Fruit fly (Drosophila melanogaster): ENCODE data around the gene Nedd8.

Gene Nedd8

DNA sequence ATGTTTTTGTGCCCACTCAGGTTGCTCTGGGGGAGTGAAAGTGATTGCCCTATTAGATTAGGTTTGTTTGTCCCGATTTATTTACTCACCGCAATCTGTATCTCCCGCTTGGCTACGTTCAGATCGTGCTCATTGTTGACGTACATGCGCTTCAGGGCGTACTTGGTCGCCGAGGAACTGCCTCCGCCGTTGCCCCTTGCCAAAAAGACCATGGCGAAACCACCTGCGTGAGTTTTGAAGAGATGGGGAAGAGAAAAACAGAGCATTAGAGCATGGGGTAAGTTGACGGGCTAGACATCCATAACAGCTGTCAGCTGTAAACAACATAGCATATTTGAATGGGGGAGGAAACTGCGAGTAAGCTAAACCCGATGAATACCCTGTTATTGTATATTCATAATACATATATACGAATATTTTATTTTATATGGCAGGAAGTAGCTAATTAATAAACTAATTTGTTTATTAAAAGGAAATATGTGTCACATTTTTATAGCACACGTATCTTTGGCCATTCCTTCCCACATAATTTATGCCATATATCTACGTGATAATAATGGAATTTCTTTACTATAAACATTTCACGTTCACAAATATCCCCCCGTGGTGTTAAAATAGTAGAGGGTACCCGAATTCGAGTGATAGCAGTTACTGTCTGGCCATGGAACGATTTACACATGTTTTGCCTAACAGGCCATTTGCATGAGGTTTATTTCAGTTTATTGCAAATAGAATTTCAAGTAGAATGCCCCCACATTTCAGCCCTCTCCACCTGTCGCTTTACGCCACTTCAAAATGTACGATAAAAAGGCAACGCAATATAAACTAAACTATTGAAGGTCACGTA is 14.0 kb upstream of the Nedd8 start (continued):
- TF ChIP-seq CG18262 (tag; optimal IDR thresholded peaks at IDR 0.05) (no peak), Xrp1 (GFP tag; IDR thresholded peaks at IDR 0.05) (peak; percentile 36; the same call in 1 of the 2 replicates), CG10543 (GFP tag; optimal IDR thresholded peaks at IDR 0.05) (peak; percentile 13), nerfin-1 (tag; optimal IDR thresholded peaks at IDR 0.05) (peak; percentile 6), sisA (GFP tag; IDR thresholded peaks at IDR 0.05) (peak; percentile 24; the same call in 1 of the 2 replicates), CG2678 (tag; optimal IDR thresholded peaks at IDR 0.05) (peak; percentile 70), MBD-R2 (GFP tag; IDR thresholded peaks at IDR 0.05) (no peak), Poxn (GFP tag; IDR thresholded peaks at IDR 0.05) (no peak), grau (tag; optimal IDR thresholded peaks at IDR 0.05) (peak; percentile 53), CoRest (tag; optimal IDR thresholded peaks at IDR 0.05) (peak; percentile 51), bsh (GFP tag; optimal IDR thresholded peaks at IDR 0.05) (peak in 1 of 2 experiments; percentile 3), ATbp (GFP tag; optimal IDR thresholded peaks at IDR 0.05) (no peak), CG17568 (GFP tag; optimal IDR thresholded peaks at IDR 0.05) (peak; percentile 48), crol (GFP tag; IDR thresholded peaks at IDR 0.05) (0 out of 2 replicates have a peak, but pooled peaks have one; percentile 7), vvl (GFP tag; IDR thresholded peaks at IDR 0.05) (0 out of 2 replicates have a peak, but pooled peaks have one; percentile 44), pfk (GFP tag; optimal IDR thresholded peaks at IDR 0.05) (no peak), ara (GFP tag; IDR thresholded peaks at IDR 0.05) (0 out of 2 replicates have a peak, but pooled peaks have one; percentile 25), dysf (GFP tag; IDR thresholded peaks at IDR 0.05) (peak; percentile 71), lab (GFP tag; optimal IDR thresholded peaks at IDR 0.05) (peak; percentile 59), ci (GFP tag; IDR thresholded peaks at IDR 0.05) (0 out of 3 replicates have a peak, but pooled peaks have one; percentile 36), CG16779 (GFP tag; IDR thresholded peaks at IDR 0.05) (peak; percentile 40; the same call in 1 of the 2 replicates), Ptx1 (GFP tag; IDR thresholded peaks at IDR 0.05) (peak; percentile 60), chinmo (GFP tag; IDR thresholded peaks at IDR 0.05; ENCODE audit: partially characterized antibody) (peak; percentile 74; the same call in 1 of the 4 replicates), Meics (GFP tag; optimal IDR thresholded peaks at IDR 0.05) (peak; percentile 53), Rfx (GFP tag; IDR thresholded peaks at IDR 0.05) (peak; percentile 59), insv (GFP tag; optimal IDR thresholded peaks at IDR 0.05) (no peak), sens (GFP tag) (peak; percentile 49), Ravus (GFP tag; IDR thresholded peaks at IDR 0.05) (peak; percentile 23; the same call in 1 of the 2 replicates), CG15601 (tag; optimal IDR thresholded peaks at IDR 0.05) (no peak), al (GFP tag; IDR thresholded peaks at IDR 0.05) (peak; percentile 66; the same call in 1 of the 2 replicates), ac (GFP tag; optimal IDR thresholded peaks at IDR 0.05) (no peak), ewg (GFP tag; optimal IDR thresholded peaks at IDR 0.05) (peak; percentile 7), phol (tag; optimal IDR thresholded peaks at IDR 0.05) (peak; percentile 37), stc (GFP tag; IDR thresholded peaks at IDR 0.05) (no peak), Nf-YB (GFP tag; optimal IDR thresholded peaks at IDR 0.05) (peak; percentile 37), cwo (GFP tag; optimal IDR thresholded peaks at IDR 0.05) (peak; percentile 43), CG16863 (GFP tag; optimal IDR thresholded peaks at IDR 0.05) (no peak), CG32532 (GFP tag; IDR thresholded peaks at IDR 0.05) (0 out of 2 replicates have a peak, but pooled peaks have one; percentile 47), slbo (GFP tag; IDR thresholded peaks at IDR 0.05) (peak; percentile 74), CG6689 (GFP tag; IDR thresholded peaks at IDR 0.05) (peak; percentile 45; the same call in 1 of the 2 replicates), BtbVII (GFP tag; optimal IDR thresholded peaks at IDR 0.05) (peak; percentile 51), CG3847 (GFP tag; IDR thresholded peaks at IDR 0.05) (peak; percentile 41), CG14965 (GFP tag; optimal IDR thresholded peaks at IDR 0.05; ENCODE audit: borderline replicate concordance) (no peak), H2.0 (GFP tag; IDR thresholded peaks at IDR 0.05) (no peak), hkb (optimal IDR thresholded peaks at IDR 0.05) (no peak), hkb (GFP tag; IDR thresholded peaks at IDR 0.05) (0 out of 2 replicates have a peak, but pooled peaks have one; percentile 36), CG7839 (tag; optimal IDR thresholded peaks at IDR 0.05) (peak; percentile 49)

Measured in whole organism, embryonic.